Worm (Caenorhabditis elegans): ENCODE data around the gene C30H6.9.

DNA sequence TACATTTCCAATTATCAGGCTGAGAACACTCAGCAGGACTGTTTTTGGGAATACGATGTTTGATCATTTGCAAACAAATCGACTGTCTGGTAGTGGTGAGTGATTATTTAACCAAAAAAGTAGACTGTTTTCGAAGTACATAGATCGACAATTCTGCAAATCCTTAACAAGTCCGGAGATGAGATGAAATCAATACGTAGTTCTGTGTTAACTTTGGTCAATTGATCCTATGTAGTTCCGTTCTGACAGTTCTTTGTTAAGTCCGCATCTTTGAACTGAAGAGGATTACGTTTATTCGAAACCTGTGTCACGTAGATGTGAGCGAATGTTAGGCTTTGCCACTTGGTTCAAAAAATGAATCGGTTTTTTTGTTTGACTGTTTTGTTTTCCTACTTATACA lies 28.4 kb downstream of the C30H6.9 start, which contains the start of gene clec-199:
- TF ChIP-seq ama-1 (optimal IDR thresholded peaks at IDR 0.05): no peak
- TF ChIP-seq daf-12 (tag; optimal IDR thresholded peaks at IDR 0.05): no peak
- TF ChIP-seq lin-15B (tag; optimal IDR thresholded peaks at IDR 0.05): no peak
- no peak for TF ChIP-seq mdl-1 (tag; optimal IDR thresholded peaks at IDR 0.05)
- no peak for TF ChIP-seq unc-39 (tag; optimal IDR thresholded peaks at IDR 0.05)
- TF ChIP-seq elt-3 (tag; optimal IDR thresholded peaks at IDR 0.05): no peak
- no peak for TF ChIP-seq zag-1 (tag; optimal IDR thresholded peaks at IDR 0.05)
- TF ChIP-seq pqm-1 (tag; optimal IDR thresholded peaks at IDR 0.05): no peak
- TF ChIP-seq nhr-12 (tag; optimal IDR thresholded peaks at IDR 0.05): no peak
- TF ChIP-seq ceh-28 (tag; optimal IDR thresholded peaks at IDR 0.05): no peak
- no peak for TF ChIP-seq nhr-25 (tag; optimal IDR thresholded peaks at IDR 0.05)
- no peak for TF ChIP-seq snpc-4 (tag; optimal IDR thresholded peaks at IDR 0.05)
- TF ChIP-seq elt-1 (tag; optimal IDR thresholded peaks at IDR 0.05): no peak

Measured in whole organism, L3 larva.